Worm (Caenorhabditis elegans) whole organism, mixed stage, embryonic: ENCODE data around the gene C02G6.2.

Source experiments
- blmp-1 ChIP-seq: fragments of 150-350 bp; optimal IDR thresholded peaks from 2 replicates; lab custom pipeline; 2014; ENCODE audit warnings: missing biosample characterization, missing genetic modification characterization
- lin-13 ChIP-seq: fragments of 150-350 bp; optimal IDR thresholded peaks from 2 replicates; lab custom pipeline; 2014; ENCODE audit warnings: missing biosample characterization, missing genetic modification characterization
- lin-32 ChIP-seq: fragments of 200-800 bp; sonication (Bioruptor generic); optimal IDR thresholded peaks from 2 replicates; lab custom pipeline; 2018; ENCODE audit warnings: mild to moderate bottlenecking, missing genetic modification characterization, missing compliant biosample characterization
- lsy-2 ChIP-seq: fragments of 150-350 bp; optimal IDR thresholded peaks from 2 replicates; lab custom pipeline; 2014; ENCODE audit warnings: missing biosample characterization, missing genetic modification characterization
- mep-1 ChIP-seq: fragments of 150-350 bp; optimal IDR thresholded peaks from 2 replicates; lab custom pipeline; 2017; ENCODE audit warnings: missing biosample characterization, missing genetic modification reagents, missing genetic modification characterization, inconsistent platforms
- nhr-2 ChIP-seq: fragments of 150-350 bp; optimal IDR thresholded peaks from 2 replicates; lab custom pipeline; 2014; ENCODE audit warnings: missing biosample characterization, missing genetic modification characterization
- nhr-28 ChIP-seq: fragments of 150-350 bp; optimal IDR thresholded peaks from 2 replicates; lab custom pipeline; 2014; ENCODE audit warnings: missing biosample characterization, missing genetic modification characterization
- nhr-76 ChIP-seq: sonication (generic microtip); optimal IDR thresholded peaks from 2 replicates; lab custom pipeline; 2017; ENCODE audit warnings: missing biosample characterization, missing genetic modification characterization
- pha-4 ChIP-seq: fragments of 150-350 bp; optimal IDR thresholded peaks from 2 replicates; lab custom pipeline; 2018; ENCODE audit warnings: missing biosample characterization, missing genetic modification reagents, missing genetic modification characterization
- sem-2 ChIP-seq: fragments of 200-800 bp; sonication (Bioruptor generic); optimal IDR thresholded peaks from 2 replicates; lab custom pipeline; 2018; ENCODE audit warnings: mild to moderate bottlenecking, missing genetic modification characterization, missing compliant biosample characterization
- unc-62 ChIP-seq: fragments of 150-350 bp; optimal IDR thresholded peaks from 2 replicates; lab custom pipeline; 2014; ENCODE audit warnings: missing biosample characterization, missing genetic modification reagents, missing genetic modification characterization
- ztf-11 ChIP-seq: fragments of 150-350 bp; optimal IDR thresholded peaks from 2 replicates; lab custom pipeline; 2014; ENCODE audit warnings: missing biosample characterization, missing genetic modification characterization

- no peak for TF ChIP-seq lin-13 (tag; lab: Kevin White, UChicago)
- TF ChIP-seq nhr-28 = no peak
- TF ChIP-seq mep-1 (tag; lab: Kevin White, UChicago) = no peak
- no peak for TF ChIP-seq lin-32 (GFP tag; lab: Kevin White, UChicago)
- TF ChIP-seq ztf-11 (tag; lab: Kevin White, UChicago) = no peak
- no peak for TF ChIP-seq pha-4 (tag; lab: Kevin White, UChicago)
- TF ChIP-seq unc-62 (GFP tag; lab: Kevin White, UChicago) = no peak
- no peak for TF ChIP-seq blmp-1 (tag; lab: Kevin White, UChicago)
- TF ChIP-seq nhr-2 (tag; lab: Kevin White, UChicago) = no peak
- no peak for TF ChIP-seq nhr-76 (tag; lab: Kevin White, UChicago)
- TF ChIP-seq lsy-2 (tag; lab: Kevin White, UChicago) = no peak
- no peak for TF ChIP-seq sem-2 (GFP tag; lab: Kevin White, UChicago)
These were observed 2.6 kb upstream of the C02G6.2 start, which contains the start of gene F26F12.4 for ce11 chrV:5869227-5869626.
